Fruit fly (Drosophila melanogaster) whole organism, embryonic: ENCODE results near the gene CG8117.
A peak's percentile ranks its signal among the peaks of the same experiment; 100 is the strongest.

Experiments
- Aef1 ChIP-seq: fragments of 200-800 bp; sonication (Bioruptor generic); IDR thresholded peaks from 3 replicates; pipeline ENCODE4 v1.3.6; 2022; ENCODE audit warnings: missing biosample characterization, missing genetic modification characterization
- Atf3 ChIP-seq: fragments of 200-800 bp; sonication (Bioruptor generic); optimal IDR thresholded peaks from 3 replicates; lab custom pipeline; 2016; ENCODE audit warnings: missing biosample characterization, missing genetic modification characterization
- Awh ChIP-seq: fragments of 200-800 bp; sonication (Bioruptor generic); IDR thresholded peaks from 2 replicates; pipeline ENCODE4, ENCODE4 v1.3.6; 2022; ENCODE audit warnings: missing biosample characterization, missing genetic modification characterization
- CG11504 ChIP-seq: fragments of 200-800 bp; sonication (Bioruptor generic); optimal IDR thresholded peaks from 3 replicates; lab custom pipeline; 2019; ENCODE audit warnings: missing biosample characterization, mild to moderate bottlenecking, missing genetic modification characterization, moderate library complexity
- CG12219 ChIP-seq: fragments of 200-800 bp; sonication (Bioruptor generic); optimal IDR thresholded peaks from 3 replicates; lab custom pipeline; 2018; ENCODE audit warnings: missing biosample characterization, mild to moderate bottlenecking, missing genetic modification characterization
- CG1233 ChIP-seq: fragments of 200-800 bp; sonication (Bioruptor generic); optimal IDR thresholded peaks from 4 replicates; lab custom pipeline; 2018; ENCODE audit warnings: missing biosample characterization, mild to moderate bottlenecking, missing genetic modification characterization
- CG14050 ChIP-seq: fragments of 200-800 bp; sonication (Bioruptor generic); IDR thresholded peaks from 3 replicates; pipeline ENCODE4 v1.3.6; 2022; ENCODE audit warnings: missing biosample characterization, missing genetic modification characterization
- CG15479 ChIP-seq: fragments of 200-800 bp; sonication (Bioruptor generic); optimal IDR thresholded peaks from 3 replicates; lab custom pipeline; 2019; ENCODE audit warnings: missing biosample characterization, mild to moderate bottlenecking, missing genetic modification characterization, moderate library complexity
- CG16813 ChIP-seq: fragments of 200-800 bp; sonication (Bioruptor generic); IDR thresholded peaks from 3 replicates; pipeline ENCODE4 v1.3.6; 2022; ENCODE audit warnings: missing biosample characterization, missing genetic modification characterization; ENCODE audit not compliant: partially characterized antibody
- CG17912 ChIP-seq: fragments of 200-800 bp; sonication (Bioruptor generic); optimal IDR thresholded peaks from 2 replicates; lab custom pipeline; 2018; ENCODE audit warnings: missing biosample characterization, mild to moderate bottlenecking, missing genetic modification characterization
- CG30431 ChIP-seq: fragments of 200-800 bp; sonication (Bioruptor generic); optimal IDR thresholded peaks from 2 replicates; lab custom pipeline; 2017; ENCODE audit warnings: missing biosample characterization, missing genetic modification characterization
- CG43689 ChIP-seq: fragments of 200-800 bp; sonication (Bioruptor generic); IDR thresholded peaks from 2 replicates; pipeline ENCODE4 v1.3.6; 2022; ENCODE audit warnings: missing biosample characterization, missing genetic modification characterization
- CG4730 ChIP-seq: fragments of 200-800 bp; sonication (Bioruptor generic); IDR thresholded peaks from 2 replicates; pipeline ENCODE4 v1.3.6; 2022; ENCODE audit warnings: missing biosample characterization, missing genetic modification characterization
- CG7271 ChIP-seq: fragments of 200-800 bp; sonication (Bioruptor generic); optimal IDR thresholded peaks from 2 replicates; lab custom pipeline; 2018; ENCODE audit warnings: missing biosample characterization, mild to moderate bottlenecking, missing genetic modification characterization, moderate library complexity
- CG8359 ChIP-seq: fragments of 200-800 bp; sonication (Bioruptor generic); optimal IDR thresholded peaks from 2 replicates; lab custom pipeline; 2017; ENCODE audit warnings: missing biosample characterization, mild to moderate bottlenecking, missing genetic modification characterization, borderline replicate concordance
- Dbx ChIP-seq: fragments of 200-800 bp; sonication (Bioruptor generic); IDR thresholded peaks from 3 replicates; pipeline ENCODE4 v1.3.6; 2022; ENCODE audit warnings: missing biosample characterization, missing genetic modification characterization
- Deaf1 ChIP-seq: fragments of 200-800 bp; optimal IDR thresholded peaks from 3 replicates; lab custom pipeline; 2019; ENCODE audit warnings: missing biosample characterization, mild to moderate bottlenecking, missing genetic modification characterization, moderate library complexity
- Elba2 ChIP-seq: fragments of 200-800 bp; sonication (Bioruptor generic); optimal IDR thresholded peaks from 3 replicates; lab custom pipeline; 2016; ENCODE audit warnings: missing biosample characterization, missing genetic modification characterization
- HLHmδ ChIP-seq: fragments of 200-800 bp; sonication (Bioruptor generic); optimal IDR thresholded peaks from 2 replicates; lab custom pipeline; 2018; ENCODE audit warnings: missing biosample characterization, mild to moderate bottlenecking, missing genetic modification characterization, moderate library complexity
- Med ChIP-seq: fragments of 200-800 bp; sonication (Bioruptor generic); peaks from one replicate; lab custom pipeline; 2016; ENCODE audit warnings: missing biosample characterization, missing genetic modification characterization, mild to moderate bottlenecking, inconsistent platforms, moderate library complexity
- Opbp ChIP-seq: fragments of 200-800 bp; sonication (Bioruptor generic); IDR thresholded peaks from 3 replicates; pipeline ENCODE4 v1.3.6; 2022; ENCODE audit warnings: missing biosample characterization, missing genetic modification characterization; ENCODE audit not compliant: partially characterized antibody
- Pdp1 ChIP-seq, 2 experiments: fragments of 200-800 bp; sonication (Bioruptor generic); optimal IDR thresholded peaks; 3 replicates each; lab custom pipeline; 2016; ENCODE audit warnings: missing biosample characterization in 2 of 2, missing genetic modification characterization in 2 of 2, mild to moderate bottlenecking in 1 of 2, moderate library complexity in 1 of 2
- Side ChIP-seq: fragments of 200-800 bp; sonication (Bioruptor generic); optimal IDR thresholded peaks from 2 replicates; lab custom pipeline; 2016; ENCODE audit warnings: missing biosample characterization, missing genetic modification characterization
- Vsx1 ChIP-seq: fragments of 200-800 bp; sonication (Bioruptor generic); optimal IDR thresholded peaks from 2 replicates; lab custom pipeline; 2017; ENCODE audit warnings: missing biosample characterization, mild to moderate bottlenecking, missing genetic modification characterization, missing genetic modification reagents
- aop ChIP-seq: fragments of 200-800 bp; sonication (Bioruptor generic); IDR thresholded peaks from 2 replicates; pipeline ENCODE4 v1.3.6; 2022; ENCODE audit warnings: missing biosample characterization, missing genetic modification characterization
- ash1 ChIP-seq: fragments of 200-800 bp; sonication (Bioruptor generic); optimal IDR thresholded peaks from 2 replicates; lab custom pipeline; 2018; ENCODE audit warnings: missing biosample characterization, mild to moderate bottlenecking, missing genetic modification characterization
- chinmo ChIP-seq: fragments of 200-800 bp; sonication (Bioruptor generic); IDR thresholded peaks from 4 replicates; pipeline ENCODE4 v1.3.6; 2022; ENCODE audit warnings: missing biosample characterization, missing genetic modification characterization; ENCODE audit not compliant: partially characterized antibody
- crol ChIP-seq: fragments of 200-800 bp; sonication (Bioruptor generic); IDR thresholded peaks from 2 replicates; pipeline ENCODE4 v1.3.6; 2022; ENCODE audit warnings: missing biosample characterization, missing genetic modification characterization
- esg ChIP-seq: fragments of 200-800 bp; sonication (Bioruptor generic); conservative IDR thresholded peaks from 2 replicates; pipeline ENCODE4 v1.3.6; 2022; ENCODE audit warnings: missing biosample characterization, missing genetic modification characterization
- grn ChIP-seq: fragments of 200-800 bp; sonication (Bioruptor generic); optimal IDR thresholded peaks from 3 replicates; lab custom pipeline; 2017; ENCODE audit warnings: missing biosample characterization, missing genetic modification characterization
- kni ChIP-seq: fragments of 200-800 bp; sonication (Bioruptor generic); optimal IDR thresholded peaks from 3 replicates; lab custom pipeline; 2017; ENCODE audit warnings: mild to moderate bottlenecking, missing biosample characterization, missing genetic modification reagents, missing genetic modification characterization
- lab ChIP-seq: fragments of 200-800 bp; sonication (Bioruptor generic); optimal IDR thresholded peaks from 3 replicates; lab custom pipeline; 2017; ENCODE audit warnings: missing biosample characterization, missing genetic modification characterization, mild to moderate bottlenecking, moderate library complexity, missing genetic modification reagents
- lmd ChIP-seq: fragments of 200-800 bp; sonication (Bioruptor generic); IDR thresholded peaks from 2 replicates; pipeline ENCODE4 v1.3.6; 2022; ENCODE audit warnings: missing biosample characterization, missing genetic modification characterization
- nom ChIP-seq: fragments of 200-800 bp; sonication (Bioruptor generic); optimal IDR thresholded peaks from 2 replicates; lab custom pipeline; 2017; ENCODE audit warnings: missing biosample characterization, missing genetic modification characterization, mild to moderate bottlenecking, moderate library complexity, missing genetic modification reagents
- oc ChIP-seq: fragments of 200-800 bp; sonication (Bioruptor generic); optimal IDR thresholded peaks from 2 replicates; lab custom pipeline; 2018; ENCODE audit warnings: missing biosample characterization, mild to moderate bottlenecking, missing genetic modification characterization, moderate library complexity
- pho ChIP-seq: fragments of 200-800 bp; sonication (Bioruptor generic); optimal IDR thresholded peaks from 2 replicates; lab custom pipeline; 2016; ENCODE audit warnings: missing biosample characterization, missing genetic modification characterization
- phol ChIP-seq: fragments of 200-800 bp; sonication (Bioruptor generic); optimal IDR thresholded peaks from 3 replicates; lab custom pipeline; 2018; ENCODE audit warnings: missing biosample characterization, mild to moderate bottlenecking, missing genetic modification characterization, moderate library complexity
- pros ChIP-seq: fragments of 200-800 bp; sonication (Bioruptor generic); optimal IDR thresholded peaks from 3 replicates; lab custom pipeline; 2019; ENCODE audit warnings: missing biosample characterization, mild to moderate bottlenecking, missing genetic modification characterization, moderate library complexity
- ro ChIP-seq: fragments of 200-800 bp; sonication (Bioruptor generic); IDR thresholded peaks from 2 replicates; pipeline ENCODE4 v1.3.6; 2022; ENCODE audit warnings: missing biosample characterization, missing genetic modification characterization
- sd ChIP-seq: fragments of 200-800 bp; sonication (Bioruptor generic); optimal IDR thresholded peaks from 3 replicates; lab custom pipeline; 2018; ENCODE audit warnings: missing biosample characterization, mild to moderate bottlenecking, missing genetic modification characterization, moderate library complexity
- sens ChIP-seq: fragments of 200-800 bp; sonication (Bioruptor generic); peaks from one replicate; lab custom pipeline; 2016; ENCODE audit warnings: missing biosample characterization, missing genetic modification characterization
- slbo ChIP-seq: fragments of 200-800 bp; sonication (Bioruptor generic); IDR thresholded peaks from 2 replicates; pipeline ENCODE4 v1.3.6; 2022; ENCODE audit warnings: missing biosample characterization, missing genetic modification characterization
- so ChIP-seq: fragments of 200-800 bp; sonication (Bioruptor generic); IDR thresholded peaks from 3 replicates; pipeline ENCODE4 v1.3.6; 2022; ENCODE audit warnings: missing biosample characterization, missing genetic modification characterization
- sqz ChIP-seq: fragments of 200-800 bp; sonication (Bioruptor generic); optimal IDR thresholded peaks from 3 replicates; lab custom pipeline; 2018; ENCODE audit warnings: missing biosample characterization, mild to moderate bottlenecking, missing genetic modification characterization
- wek ChIP-seq: fragments of 200-800 bp; sonication (Bioruptor generic); optimal IDR thresholded peaks from 3 replicates; lab custom pipeline; 2018; ENCODE audit warnings: missing biosample characterization, mild to moderate bottlenecking, missing genetic modification characterization, moderate library complexity
- zf30C ChIP-seq: fragments of 200-800 bp; sonication (Bioruptor generic); optimal IDR thresholded peaks from 3 replicates; lab custom pipeline; 2018; ENCODE audit warnings: missing biosample characterization, mild to moderate bottlenecking, missing genetic modification characterization
- zfh1 ChIP-seq: fragments of 200-800 bp; sonication (Bioruptor generic); IDR thresholded peaks from 3 replicates; pipeline ENCODE4 v1.3.6; 2022; ENCODE audit warnings: missing biosample characterization, missing genetic modification characterization

Gene CG8117

dm6 chrX:15602438-15602837 lies 41.6 kb upstream of the CG8117 start (continued):
- no peak for TF ChIP-seq phol (tag; lab: Kevin White, UChicago)
- TF ChIP-seq Pdp1 (GFP tag; optimal IDR thresholded peaks at IDR 0.05; lab: Kevin White, UChicago) = no peak
- no peak for TF ChIP-seq aop (GFP tag; lab: Robert Waterston, UW)
- TF ChIP-seq CG4730 (GFP tag; lab: Robert Waterston, UW) = no peak
- no peak for TF ChIP-seq slbo (GFP tag; lab: Robert Waterston, UW)
- no peak for TF ChIP-seq Atf3
- TF ChIP-seq CG7271 (tag; lab: Kevin White, UChicago) = no peak
- no peak for TF ChIP-seq Opbp
- TF ChIP-seq CG11504 (tag; lab: Kevin White, UChicago) = peak; percentile 6
- TF ChIP-seq Aef1 (GFP tag; lab: Robert Waterston, UW) = no peak
- TF ChIP-seq CG14050 = no peak
- no peak for TF ChIP-seq lmd
- no peak for TF ChIP-seq wek (GFP tag; lab: Kevin White, UChicago)
- no peak for TF ChIP-seq Side
- no peak for TF ChIP-seq nom
- TF ChIP-seq CG43689 (GFP tag; lab: Robert Waterston, UW) = 0 out of 2 replicates have a peak, but pooled peaks have one; percentile 8
- TF ChIP-seq CG1233 (GFP tag; lab: Kevin White, UChicago) = peak; percentile 4
- TF ChIP-seq CG17912 (GFP tag; lab: Kevin White, UChicago) = no peak

- TF ChIP-seq pros (peak; percentile 60), so (GFP tag; lab: Robert Waterston, UW) (no peak), CG12219 (no peak), esg (GFP tag; lab: Robert Waterston, UW) (no peak), grn (GFP tag; lab: Kevin White, UChicago) (peak; percentile 76), CG15479 (GFP tag; lab: Kevin White, UChicago) (no peak), Atf3 (no peak), HLHmδ (GFP tag; lab: Kevin White, UChicago) (no peak), ash1 (GFP tag; lab: Kevin White, UChicago) (no peak), CG30431 (GFP tag; lab: Kevin White, UChicago) (no peak), Dbx (GFP tag; lab: Robert Waterston, UW) (no peak), sens (peak; percentile 39), Elba2 (GFP tag; lab: Kevin White, UChicago) (no peak), Vsx1 (GFP tag; lab: Kevin White, UChicago) (no peak), zf30C (no peak), nom (peak; percentile 81)
Measured at dm6 chrX:15608751-15609345, 35.2 kb upstream of the CG8117 start.

- TF ChIP-seq Med = peak; percentile 10
- TF ChIP-seq Awh = 0 out of 2 replicates have a peak, but pooled peaks have one; percentile 23
- peak; percentile 71 for TF ChIP-seq sqz (GFP tag; lab: Kevin White, UChicago)
- TF ChIP-seq sd = peak; percentile 91
- no peak for TF ChIP-seq lab (GFP tag; lab: Kevin White, UChicago)
- peak; percentile 17 for TF ChIP-seq CG8359 (GFP tag; lab: Kevin White, UChicago)
- TF ChIP-seq crol = peak; percentile 73
- peak; percentile 49 for TF ChIP-seq kni (GFP tag; lab: Kevin White, UChicago)
- TF ChIP-seq oc (tag; lab: Kevin White, UChicago) = peak; percentile 60
- TF ChIP-seq ro (GFP tag; lab: Robert Waterston, UW) = no peak
- no peak for TF ChIP-seq pho (GFP tag; lab: Kevin White, UChicago)
- TF ChIP-seq zfh1 (GFP tag; lab: Robert Waterston, UW) = no peak
- peak; percentile 71; the same call in 1 of the 4 replicates for TF ChIP-seq chinmo (GFP tag; lab: Robert Waterston, UW)
- TF ChIP-seq Deaf1 (tag; lab: Kevin White, UChicago) = peak; percentile 46
- no peak for TF ChIP-seq CG16813
Measured at dm6 chrX:15609351-15609750, 34.7 kb upstream of the CG8117 start.
